Worm (Caenorhabditis elegans) whole organism, early embryonic: Measurements from ENCODE around the gene R04E5.8.

Source experiments
- B0310.2 ChIP-seq: sonication (generic microtip); optimal IDR thresholded peaks from 2 replicates; lab custom pipeline; 2016; ENCODE audit warnings: mild to moderate bottlenecking, missing genetic modification characterization, missing compliant biosample characterization
- F13C5.2 ChIP-seq: sonication (generic microtip); optimal IDR thresholded peaks from 2 replicates; lab custom pipeline; 2017; ENCODE audit warnings: mild to moderate bottlenecking, missing genetic modification characterization, inconsistent platforms, missing compliant biosample characterization
- aly-1 ChIP-seq: sonication (generic microtip); optimal IDR thresholded peaks from 2 replicates; lab custom pipeline; 2016; ENCODE audit warnings: missing genetic modification characterization, missing compliant biosample characterization
- ama-1 ChIP-seq: fragments of 150-350 bp; optimal IDR thresholded peaks from 2 replicates; lab custom pipeline; 2014
- ceh-13 ChIP-seq: fragments of 200-800 bp; sonication (Bioruptor generic); optimal IDR thresholded peaks from 2 replicates; lab custom pipeline; 2018; ENCODE audit warnings: mild to moderate bottlenecking, missing genetic modification characterization, missing compliant biosample characterization
- ceh-36 ChIP-seq: sonication (generic microtip); optimal IDR thresholded peaks from 2 replicates; lab custom pipeline; 2016; ENCODE audit warnings: missing genetic modification characterization, inconsistent platforms, missing compliant biosample characterization
- ets-7 ChIP-seq: sonication (generic microtip); optimal IDR thresholded peaks from 2 replicates; lab custom pipeline; 2016; ENCODE audit warnings: missing genotype, missing genetic modification characterization, missing compliant biosample characterization
- flt-1 ChIP-seq: fragments of 200-800 bp; sonication (Bioruptor generic); IDR thresholded peaks from 2 replicates; pipeline ENCODE4 v1.3.6; 2022; ENCODE audit warnings: missing genetic modification characterization, missing compliant biosample characterization
- hmbx-1 ChIP-seq: sonication (generic microtip); optimal IDR thresholded peaks from 2 replicates; lab custom pipeline; 2016; ENCODE audit warnings: mild to moderate bottlenecking, missing genetic modification characterization, missing compliant biosample characterization
- hmg-4 ChIP-seq: fragments of 200-800 bp; sonication (Bioruptor generic); optimal IDR thresholded peaks from 2 replicates; lab custom pipeline; 2018; ENCODE audit warnings: mild to moderate bottlenecking, missing genetic modification characterization, missing compliant biosample characterization
- hnd-1 ChIP-seq: sonication (generic microtip); optimal IDR thresholded peaks from 2 replicates; lab custom pipeline; 2016; ENCODE audit warnings: missing genetic modification characterization, missing compliant biosample characterization
- pes-1 ChIP-seq: fragments of 200-800 bp; sonication (Bioruptor generic); IDR thresholded peaks from 2 replicates; pipeline ENCODE4 v1.3.6; 2022; ENCODE audit warnings: missing genetic modification reagents, missing genetic modification characterization, missing compliant biosample characterization
- scrt-1 ChIP-seq: fragments of 200-800 bp; sonication (Bioruptor generic); IDR thresholded peaks from 2 replicates; pipeline ENCODE4 v1.3.6; 2022; ENCODE audit warnings: missing genetic modification characterization, missing compliant biosample characterization
- sea-1 ChIP-seq: fragments of 200-800 bp; sonication (Bioruptor generic); conservative IDR thresholded peaks from 2 replicates; pipeline ENCODE4 v1.3.6; 2022; ENCODE audit warnings: missing genetic modification characterization, missing compliant biosample characterization
- tbx-11 ChIP-seq: fragments of 200-800 bp; sonication (Bioruptor generic); IDR thresholded peaks from 2 replicates; pipeline ENCODE4 v1.3.6; 2022; ENCODE audit warnings: missing genetic modification characterization, missing compliant biosample characterization
- tbx-37 ChIP-seq: fragments of 200-800 bp; sonication (Bioruptor generic); conservative IDR thresholded peaks from 2 replicates; pipeline ENCODE4 v1.3.6; 2022; ENCODE audit warnings: missing genetic modification reagents, missing genetic modification characterization, missing compliant biosample characterization
- tra-4 ChIP-seq: sonication (generic microtip); optimal IDR thresholded peaks from 2 replicates; lab custom pipeline; 2017; ENCODE audit warnings: missing genetic modification characterization, missing compliant biosample characterization

R04E5.8 gene

ce11 chrX:8770316-8770715, 35.6 kb downstream of the R04E5.8 start:
- TF ChIP-seq aly-1 (tag; lab: Kevin White, UChicago) (no peak), ets-7 (tag; lab: Kevin White, UChicago) (no peak), B0310.2 (tag; lab: Kevin White, UChicago) (no peak), tbx-37 (GFP tag; lab: Robert Waterston, UW) (no peak), hmbx-1 (tag; lab: Kevin White, UChicago) (no peak)

ce11 chrX:8764044-8764443, 41.9 kb downstream of the R04E5.8 start:
- TF ChIP-seq tbx-11, result no peak
- no peak for TF ChIP-seq flt-1 (GFP tag; lab: Robert Waterston, UW)
- no peak for TF ChIP-seq ceh-13 (GFP tag; lab: Kevin White, UChicago)
- TF ChIP-seq tbx-37 (GFP tag; lab: Robert Waterston, UW), result no peak
- TF ChIP-seq scrt-1 (GFP tag; lab: Robert Waterston, UW), result no peak
- no peak for TF ChIP-seq ama-1 (lab: Kevin White, UChicago)
- no peak for TF ChIP-seq hmg-4 (GFP tag; lab: Kevin White, UChicago)
- TF ChIP-seq aly-1 (tag; lab: Kevin White, UChicago), result no peak
- TF ChIP-seq tra-4, result no peak
- no peak for TF ChIP-seq F13C5.2 (tag; lab: Kevin White, UChicago)
- no peak for TF ChIP-seq sea-1 (GFP tag; lab: Robert Waterston, UW)
- no peak for TF ChIP-seq ceh-36 (tag; lab: Kevin White, UChicago)
- TF ChIP-seq pes-1 (GFP tag; lab: Robert Waterston, UW), result no peak
- TF ChIP-seq hnd-1 (tag; lab: Kevin White, UChicago), result no peak
- no peak for TF ChIP-seq hmbx-1 (tag; lab: Kevin White, UChicago)
- no peak for TF ChIP-seq ets-7 (tag; lab: Kevin White, UChicago)
- TF ChIP-seq B0310.2 (tag; lab: Kevin White, UChicago), result no peak

- no peak for TF ChIP-seq flt-1 (GFP tag; lab: Robert Waterston, UW)
- TF ChIP-seq tbx-37 (GFP tag; lab: Robert Waterston, UW), result no peak
- no peak for TF ChIP-seq ceh-13 (GFP tag; lab: Kevin White, UChicago)
- TF ChIP-seq hnd-1 (tag; lab: Kevin White, UChicago), result no peak
- TF ChIP-seq F13C5.2 (tag; lab: Kevin White, UChicago), result no peak
- no peak for TF ChIP-seq scrt-1 (GFP tag; lab: Robert Waterston, UW)
- no peak for TF ChIP-seq pes-1 (GFP tag; lab: Robert Waterston, UW)
- no peak for TF ChIP-seq hmbx-1 (tag; lab: Kevin White, UChicago)
- TF ChIP-seq tra-4, result no peak
- no peak for TF ChIP-seq hmg-4 (GFP tag; lab: Kevin White, UChicago)
- TF ChIP-seq aly-1 (tag; lab: Kevin White, UChicago), result no peak
- TF ChIP-seq ets-7 (tag; lab: Kevin White, UChicago), result no peak
- no peak for TF ChIP-seq ama-1 (lab: Kevin White, UChicago)
- no peak for TF ChIP-seq ceh-36 (tag; lab: Kevin White, UChicago)
- TF ChIP-seq sea-1 (GFP tag; lab: Robert Waterston, UW), result no peak
- TF ChIP-seq tbx-11, result no peak
- TF ChIP-seq B0310.2 (tag; lab: Kevin White, UChicago), result no peak
These were observed 42.3 kb downstream of the R04E5.8 start, which contains the start of gene zig-12 for ce11 chrX:8763607-8764006. Gene zig-12, plus strand, starts transcription at chrX:8763907.

ce11 chrX:8762927-8763326, 43.0 kb downstream of the R04E5.8 start:
- TF ChIP-seq tbx-37 (GFP tag; lab: Robert Waterston, UW) (no peak), scrt-1 (GFP tag; lab: Robert Waterston, UW) (no peak), ceh-13 (GFP tag; lab: Kevin White, UChicago) (no peak), flt-1 (GFP tag; lab: Robert Waterston, UW) (no peak)

ce11 chrX:8761497-8761896, 44.4 kb downstream of the R04E5.8 start, which contains the start of gene M02D8.5:
Gene M02D8.5, minus strand, starts transcription at chrX:8761597.
- no peak for TF ChIP-seq B0310.2 (tag; lab: Kevin White, UChicago)
- TF ChIP-seq tra-4, result no peak
- TF ChIP-seq ama-1 (lab: Kevin White, UChicago), result no peak
- TF ChIP-seq hmbx-1 (tag; lab: Kevin White, UChicago), result no peak
- TF ChIP-seq aly-1 (tag; lab: Kevin White, UChicago), result no peak
- no peak for TF ChIP-seq tbx-37 (GFP tag; lab: Robert Waterston, UW)
- TF ChIP-seq ceh-36 (tag; lab: Kevin White, UChicago), result no peak
- no peak for TF ChIP-seq F13C5.2 (tag; lab: Kevin White, UChicago)

ce11 chrX:8761060-8761459, 44.9 kb downstream of the R04E5.8 start:
- TF ChIP-seq pes-1 (GFP tag; lab: Robert Waterston, UW) (no peak), hmbx-1 (tag; lab: Kevin White, UChicago) (no peak), ets-7 (tag; lab: Kevin White, UChicago) (no peak), B0310.2 (tag; lab: Kevin White, UChicago) (no peak), tra-4 (no peak), ceh-36 (tag; lab: Kevin White, UChicago) (no peak), tbx-37 (GFP tag; lab: Robert Waterston, UW) (no peak), scrt-1 (GFP tag; lab: Robert Waterston, UW) (no peak), tbx-11 (no peak), ceh-13 (GFP tag; lab: Kevin White, UChicago) (no peak), hnd-1 (tag; lab: Kevin White, UChicago) (no peak), ama-1 (lab: Kevin White, UChicago) (no peak), F13C5.2 (tag; lab: Kevin White, UChicago) (no peak), hmg-4 (GFP tag; lab: Kevin White, UChicago) (no peak), aly-1 (tag; lab: Kevin White, UChicago) (no peak)

- TF ChIP-seq ets-7 (tag; lab: Kevin White, UChicago) (no peak), tbx-11 (no peak), ceh-36 (tag; lab: Kevin White, UChicago) (no peak), hmbx-1 (tag; lab: Kevin White, UChicago) (no peak), flt-1 (GFP tag; lab: Robert Waterston, UW) (no peak), F13C5.2 (tag; lab: Kevin White, UChicago) (no peak), scrt-1 (GFP tag; lab: Robert Waterston, UW) (no peak), B0310.2 (tag; lab: Kevin White, UChicago) (no peak), ceh-13 (GFP tag; lab: Kevin White, UChicago) (no peak), hmg-4 (GFP tag; lab: Kevin White, UChicago) (no peak), hnd-1 (tag; lab: Kevin White, UChicago) (no peak), sea-1 (GFP tag; lab: Robert Waterston, UW) (no peak), aly-1 (tag; lab: Kevin White, UChicago) (no peak), ama-1 (lab: Kevin White, UChicago) (no peak), tbx-37 (GFP tag; lab: Robert Waterston, UW) (no peak), pes-1 (GFP tag; lab: Robert Waterston, UW) (no peak)
These were observed 49.9 kb downstream of the R04E5.8 start for ce11 chrX:8755987-8756386.
